Worm (Caenorhabditis elegans): ENCODE data around the gene F41C3.1.

DNA sequence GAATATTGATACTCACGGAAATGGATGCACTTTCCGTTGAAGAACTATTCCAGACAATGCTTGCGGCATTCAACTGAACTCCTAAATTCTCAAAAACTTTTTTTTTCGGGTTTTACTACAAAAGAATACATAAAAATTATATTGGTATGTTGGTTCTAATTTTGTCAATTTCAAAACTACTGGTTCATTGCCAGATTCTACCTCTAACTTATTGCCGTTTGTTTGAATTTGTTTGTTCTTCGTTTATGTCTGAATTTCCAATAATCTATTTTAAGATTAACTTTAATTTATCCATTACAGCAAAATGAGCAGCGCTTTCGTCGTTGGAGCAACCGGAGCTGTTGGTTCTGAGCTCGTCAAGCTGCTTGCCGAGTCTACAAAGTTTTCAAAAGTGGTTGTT is 45.0 kb downstream of the F41C3.1 start, which contains the start of gene C33F10.14:
- no peak for TF ChIP-seq egl-27 (tag; optimal IDR thresholded peaks at IDR 0.05)
- no peak for TF ChIP-seq unc-62 (GFP tag; optimal IDR thresholded peaks at IDR 0.05 in 1 of 2)
- TF ChIP-seq unc-62 (tag; optimal IDR thresholded peaks at IDR 0.05) = no peak
- TF ChIP-seq lim-7 (GFP tag; IDR thresholded peaks at IDR 0.05) = no peak
- TF ChIP-seq zip-11 (GFP tag; IDR thresholded peaks at IDR 0.05) = no peak
- no peak for TF ChIP-seq cey-2 (tag; optimal IDR thresholded peaks at IDR 0.05; ENCODE audit: borderline replicate concordance, insufficient read depth)
- no peak for TF ChIP-seq nhr-76 (tag; optimal IDR thresholded peaks at IDR 0.05)

Measured in whole organism, L4 larva.